Worm (Caenorhabditis elegans): ENCODE measurements around the gene K06A4.7.

The K06A4.7 gene

ce11 chrV:9524099-9524498 is 32.8 kb upstream of the K06A4.7 start, which contains the start of gene C50F4.9:
C50F4.9 (minus strand) TSS chrV:9524199.
- TF ChIP-seq ztf-1 (GFP tag; conservative IDR thresholded peaks at IDR 0.05) (no peak), nhr-23 (tag; optimal IDR thresholded peaks at IDR 0.05) (no peak), skn-1 (tag; optimal IDR thresholded peaks at IDR 0.05) (no peak), F13H6.1 (tag; optimal IDR thresholded peaks at IDR 0.05) (no peak), ama-1 (optimal IDR thresholded peaks at IDR 0.05) (no peak), ZK546.5 (tag; optimal IDR thresholded peaks at IDR 0.05) (no peak), ceh-16 (tag; optimal IDR thresholded peaks at IDR 0.05) (no peak), R02D3.7 (tag; optimal IDR thresholded peaks at IDR 0.05) (no peak), alr-1 (tag; optimal IDR thresholded peaks at IDR 0.05) (no peak), unc-39 (tag; optimal IDR thresholded peaks at IDR 0.05) (no peak), ztf-4 (tag; optimal IDR thresholded peaks at IDR 0.05) (no peak)

- TF ChIP-seq lsy-2 (tag; optimal IDR thresholded peaks at IDR 0.05) (no peak), lin-11 (tag; optimal IDR thresholded peaks at IDR 0.05) (no peak), mab-5 (tag; optimal IDR thresholded peaks at IDR 0.05) (no peak)
Measured at ce11 chrV:9521697-9522096, 30.4 kb upstream of the K06A4.7 start.

ce11 chrV:9518832-9519231 is 27.5 kb upstream of the K06A4.7 start, which contains the start of gene C50F4.8:
C50F4.8 (minus strand) TSS chrV:9518859.
- no peak for TF ChIP-seq ztf-4 (tag; optimal IDR thresholded peaks at IDR 0.05)

ce11 chrV:9516280-9516679 is 25.0 kb upstream of the K06A4.7 start:
- TF ChIP-seq lsy-2 (tag; optimal IDR thresholded peaks at IDR 0.05) (peak in 1 of 2 experiments; percentile 31), mab-5 (tag; optimal IDR thresholded peaks at IDR 0.05) (no peak), dmd-4 (tag; optimal IDR thresholded peaks at IDR 0.05) (no peak), ZK546.5 (tag; optimal IDR thresholded peaks at IDR 0.05) (no peak), nhr-21 (tag; optimal IDR thresholded peaks at IDR 0.05) (peak; percentile 97), blmp-1 (tag; optimal IDR thresholded peaks at IDR 0.05; ENCODE audit: insufficient read depth) (peak; percentile 74), crh-2 (tag; optimal IDR thresholded peaks at IDR 0.05) (peak; percentile 78), sma-3 (GFP tag; optimal IDR thresholded peaks at IDR 0.05) (peak; percentile 69), gmeb-1 (tag; optimal IDR thresholded peaks at IDR 0.05) (peak; percentile 55), mdl-1 (tag; optimal IDR thresholded peaks at IDR 0.05) (peak in 1 of 2 experiments; percentile 40), sma-9 (GFP tag; optimal IDR thresholded peaks at IDR 0.05) (peak; percentile 96), sma-9 (tag; optimal IDR thresholded peaks at IDR 0.05) (no peak), nhr-6 (tag; optimal IDR thresholded peaks at IDR 0.05) (peak; percentile 62), nhr-25 (tag; optimal IDR thresholded peaks at IDR 0.05) (peak; percentile 71), nhr-129 (tag; optimal IDR thresholded peaks at IDR 0.05) (peak; percentile 63)

- TF ChIP-seq snpc-4 (tag; optimal IDR thresholded peaks at IDR 0.05) (peak; percentile 51), unc-55 (GFP tag; optimal IDR thresholded peaks at IDR 0.05) (no peak), sma-9 (GFP tag; optimal IDR thresholded peaks at IDR 0.05) (peak; percentile 74), sma-9 (tag; optimal IDR thresholded peaks at IDR 0.05) (no peak), nhr-23 (tag; optimal IDR thresholded peaks at IDR 0.05) (no peak), C34F6.9 (tag; optimal IDR thresholded peaks at IDR 0.05) (peak; percentile 82), elt-1 (tag; optimal IDR thresholded peaks at IDR 0.05) (no peak), unc-39 (tag; optimal IDR thresholded peaks at IDR 0.05) (no peak), sem-4 (tag; optimal IDR thresholded peaks at IDR 0.05) (no peak), ceh-82 (tag; optimal IDR thresholded peaks at IDR 0.05) (no peak), lsy-2 (tag; optimal IDR thresholded peaks at IDR 0.05) (peak; percentile 68 to 80), mab-5 (tag; optimal IDR thresholded peaks at IDR 0.05) (peak; percentile 58), nhr-11 (tag; optimal IDR thresholded peaks at IDR 0.05) (no peak), egl-27 (tag; optimal IDR thresholded peaks at IDR 0.05) (no peak), mbf-1 (tag; optimal IDR thresholded peaks at IDR 0.05) (no peak), ama-1 (optimal IDR thresholded peaks at IDR 0.05) (no peak), ztf-4 (tag; optimal IDR thresholded peaks at IDR 0.05) (no peak), gmeb-1 (tag; optimal IDR thresholded peaks at IDR 0.05) (peak; percentile 73), ztf-11 (tag; optimal IDR thresholded peaks at IDR 0.05) (no peak), zag-1 (tag; optimal IDR thresholded peaks at IDR 0.05) (no peak), skn-1 (tag; optimal IDR thresholded peaks at IDR 0.05) (no peak), nhr-25 (tag; optimal IDR thresholded peaks at IDR 0.05) (peak; percentile 39), nhr-129 (tag; optimal IDR thresholded peaks at IDR 0.05) (no peak), ztf-1 (GFP tag; conservative IDR thresholded peaks at IDR 0.05) (no peak), peb-1 (tag; optimal IDR thresholded peaks at IDR 0.05) (no peak), alr-1 (tag; optimal IDR thresholded peaks at IDR 0.05) (no peak), lin-11 (tag; optimal IDR thresholded peaks at IDR 0.05) (no peak), nhr-10 (tag; optimal IDR thresholded peaks at IDR 0.05) (no peak), unc-62 (GFP tag; optimal IDR thresholded peaks at IDR 0.05) (no peak), mdl-1 (tag; optimal IDR thresholded peaks at IDR 0.05) (no peak), Y55F3AM.14 (GFP tag; optimal IDR thresholded peaks at IDR 0.05) (no peak), lin-39 (tag; optimal IDR thresholded peaks at IDR 0.05) (no peak), nhr-21 (tag; optimal IDR thresholded peaks at IDR 0.05) (no peak), fos-1 (tag; optimal IDR thresholded peaks at IDR 0.05) (no peak), nhr-12 (tag; optimal IDR thresholded peaks at IDR 0.05) (no peak), aly-2 (tag; optimal IDR thresholded peaks at IDR 0.05) (no peak), nhr-6 (tag; optimal IDR thresholded peaks at IDR 0.05) (no peak)
Measured at ce11 chrV:9513590-9513989, 22.3 kb upstream of the K06A4.7 start, which contains the start of gene eif-2Bdelta. eif-2Bdelta (plus strand) TSS chrV:9513824.
